Fruit fly (Drosophila melanogaster) whole organism, embryonic: ENCODE data around the gene Wee1.
A peak's percentile ranks its signal among the peaks of the same experiment; 100 is the strongest.

Experiments used
- Adf1 ChIP-seq: fragments of 200-800 bp; sonication (Bioruptor generic); IDR thresholded peaks from 2 replicates; pipeline ENCODE4 v1.3.6; 2022; ENCODE audit warnings: missing biosample characterization, missing genetic modification characterization
- B-H2 ChIP-seq: fragments of 200-800 bp; sonication (Bioruptor generic); optimal IDR thresholded peaks from 2 replicates; lab custom pipeline; 2018; ENCODE audit warnings: missing biosample characterization, mild to moderate bottlenecking, missing genetic modification characterization
- CG10543 ChIP-seq: fragments of 200-800 bp; sonication (Bioruptor generic); optimal IDR thresholded peaks from 3 replicates; lab custom pipeline; 2017; ENCODE audit warnings: missing biosample characterization, mild to moderate bottlenecking, missing genetic modification characterization, moderate library complexity
- CG11456 ChIP-seq: fragments of 200-800 bp; sonication (Bioruptor generic); IDR thresholded peaks from 3 replicates; pipeline ENCODE4 v1.3.6; 2022; ENCODE audit warnings: missing biosample characterization, missing genetic modification characterization
- CG12071 ChIP-seq: fragments of 200-800 bp; sonication (Bioruptor generic); optimal IDR thresholded peaks from 3 replicates; lab custom pipeline; 2018; ENCODE audit warnings: missing biosample characterization, mild to moderate bottlenecking, missing genetic modification characterization
- CG12155 ChIP-seq: fragments of 200-800 bp; sonication (Bioruptor generic); optimal IDR thresholded peaks from 3 replicates; lab custom pipeline; 2016; ENCODE audit warnings: missing biosample characterization, missing genetic modification characterization
- CG12299 ChIP-seq: fragments of 200-800 bp; sonication (Bioruptor generic); optimal IDR thresholded peaks from 2 replicates; lab custom pipeline; 2018; ENCODE audit warnings: missing biosample characterization, mild to moderate bottlenecking, missing genetic modification characterization
- CG13894 ChIP-seq: fragments of 200-800 bp; sonication (Bioruptor generic); optimal IDR thresholded peaks from 3 replicates; lab custom pipeline; 2018; ENCODE audit warnings: missing biosample characterization, mild to moderate bottlenecking, missing genetic modification characterization, moderate library complexity
- CG14441 ChIP-seq: fragments of 200-800 bp; sonication (Bioruptor generic); IDR thresholded peaks from 2 replicates; pipeline ENCODE4 v1.3.6; 2022; ENCODE audit warnings: missing biosample characterization, missing genetic modification characterization
- CG18599 ChIP-seq: fragments of 200-800 bp; sonication (Bioruptor generic); optimal IDR thresholded peaks from 3 replicates; lab custom pipeline; 2017; ENCODE audit warnings: missing biosample characterization, missing genetic modification characterization, mild to moderate bottlenecking, moderate library complexity, missing genetic modification reagents
- CG32532 ChIP-seq: fragments of 200-800 bp; sonication (Bioruptor generic); IDR thresholded peaks from 2 replicates; pipeline ENCODE4 v1.3.6; 2022; ENCODE audit warnings: missing biosample characterization, missing genetic modification characterization
- CG3281 ChIP-seq: fragments of 200-800 bp; sonication (Bioruptor generic); optimal IDR thresholded peaks from 3 replicates; lab custom pipeline; 2017; ENCODE audit warnings: missing biosample characterization, mild to moderate bottlenecking, missing genetic modification characterization
- CG34376 ChIP-seq: fragments of 200-800 bp; sonication (Bioruptor generic); optimal IDR thresholded peaks from 2 replicates; lab custom pipeline; 2018; ENCODE audit warnings: missing biosample characterization, mild to moderate bottlenecking, missing genetic modification characterization
- CG6254 ChIP-seq: fragments of 200-800 bp; sonication (Bioruptor generic); optimal IDR thresholded peaks from 3 replicates; lab custom pipeline; 2017; ENCODE audit warnings: mild to moderate bottlenecking, missing biosample characterization, missing genetic modification reagents, missing genetic modification characterization
- CG7357 ChIP-seq: fragments of 200-800 bp; sonication (Bioruptor generic); IDR thresholded peaks from 3 replicates; pipeline ENCODE4 v1.3.6; 2022; ENCODE audit warnings: missing biosample characterization, missing genetic modification characterization
- CG7372 ChIP-seq: fragments of 200-800 bp; sonication (Bioruptor generic); IDR thresholded peaks from 2 replicates; pipeline ENCODE4 v1.3.6; 2022; ENCODE audit warnings: missing biosample characterization, missing genetic modification characterization
- CG8290 ChIP-seq, 3 experiments: fragments of 200-800 bp; sonication (Bioruptor generic); optimal IDR thresholded peaks; 2 replicates each; lab custom pipeline; 2016 to 2019; ENCODE audit warnings: missing biosample characterization in 3 of 3, missing genetic modification characterization in 3 of 3, mild to moderate bottlenecking in 2 of 3, moderate library complexity in 1 of 3
- CG8924 ChIP-seq: fragments of 200-800 bp; optimal IDR thresholded peaks from 3 replicates; lab custom pipeline; 2019; ENCODE audit warnings: missing biosample characterization, mild to moderate bottlenecking, missing genetic modification characterization, moderate library complexity
- Camta ChIP-seq: fragments of 200-800 bp; sonication (Bioruptor generic); optimal IDR thresholded peaks from 2 replicates; lab custom pipeline; 2016; ENCODE audit warnings: missing biosample characterization, missing genetic modification characterization
- GATAe ChIP-seq: fragments of 200-800 bp; sonication (Bioruptor generic); conservative IDR thresholded peaks from 2 replicates; pipeline ENCODE4 v1.3.6; 2022; ENCODE audit warnings: missing biosample characterization, missing genetic modification characterization
- HHEX ChIP-seq: fragments of 200-800 bp; sonication (Bioruptor generic); optimal IDR thresholded peaks from 3 replicates; lab custom pipeline; 2017; ENCODE audit warnings: missing biosample characterization, mild to moderate bottlenecking, missing genetic modification characterization, missing genetic modification reagents
- HLH4C ChIP-seq: fragments of 200-800 bp; sonication (Bioruptor generic); IDR thresholded peaks from 3 replicates; pipeline ENCODE4 v1.3.6; 2022; ENCODE audit warnings: missing biosample characterization, missing genetic modification characterization; ENCODE audit not compliant: partially characterized antibody
- Hand ChIP-seq: fragments of 200-800 bp; sonication (Bioruptor generic); optimal IDR thresholded peaks from 2 replicates; lab custom pipeline; 2017; ENCODE audit warnings: mild to moderate bottlenecking, missing biosample characterization, missing genetic modification reagents, missing genetic modification characterization
- Hey ChIP-seq: fragments of 200-800 bp; sonication (Bioruptor generic); optimal IDR thresholded peaks from 3 replicates; lab custom pipeline; 2018; ENCODE audit warnings: missing biosample characterization, mild to moderate bottlenecking, missing genetic modification characterization
- HmgZ ChIP-seq: fragments of 200-800 bp; sonication (Bioruptor generic); optimal IDR thresholded peaks from 2 replicates; lab custom pipeline; 2018; ENCODE audit warnings: missing biosample characterization, mild to moderate bottlenecking, missing genetic modification characterization
- Jarid2 ChIP-seq: fragments of 200-800 bp; sonication (Bioruptor generic); optimal IDR thresholded peaks from 3 replicates; lab custom pipeline; 2017; ENCODE audit warnings: mild to moderate bottlenecking, missing biosample characterization, missing genetic modification reagents, missing genetic modification characterization
- Med ChIP-seq: fragments of 200-800 bp; sonication (Bioruptor generic); peaks from one replicate; lab custom pipeline; 2016; ENCODE audit warnings: missing biosample characterization, missing genetic modification characterization, mild to moderate bottlenecking, inconsistent platforms, moderate library complexity
- PHDP ChIP-seq: fragments of 200-800 bp; sonication (Bioruptor generic); optimal IDR thresholded peaks from 3 replicates; lab custom pipeline; 2018; ENCODE audit warnings: missing biosample characterization, mild to moderate bottlenecking, missing genetic modification characterization, moderate library complexity
- Rfx ChIP-seq: fragments of 200-800 bp; sonication (Bioruptor generic); IDR thresholded peaks from 2 replicates; pipeline ENCODE4 v1.3.6; 2022; ENCODE audit warnings: missing biosample characterization, missing genetic modification characterization
- Taf1 ChIP-seq: fragments of 200-800 bp; sonication (Bioruptor generic); IDR thresholded peaks from 2 replicates; pipeline ENCODE4 v1.3.6; 2022; ENCODE audit warnings: missing biosample characterization, missing genetic modification characterization
- Vsx1 ChIP-seq: fragments of 200-800 bp; sonication (Bioruptor generic); optimal IDR thresholded peaks from 2 replicates; lab custom pipeline; 2017; ENCODE audit warnings: missing biosample characterization, mild to moderate bottlenecking, missing genetic modification characterization, missing genetic modification reagents
- ase ChIP-seq: fragments of 200-800 bp; sonication (Bioruptor generic); IDR thresholded peaks from 3 replicates; pipeline ENCODE4 v1.3.6; 2022; ENCODE audit warnings: missing biosample characterization, missing genetic modification characterization
- chinmo ChIP-seq: fragments of 200-800 bp; sonication (Bioruptor generic); IDR thresholded peaks from 4 replicates; pipeline ENCODE4 v1.3.6; 2022; ENCODE audit warnings: missing biosample characterization, missing genetic modification characterization; ENCODE audit not compliant: partially characterized antibody
- chn ChIP-seq: fragments of 200-800 bp; sonication (Bioruptor generic); optimal IDR thresholded peaks from 2 replicates; lab custom pipeline; 2016; ENCODE audit warnings: missing biosample characterization, missing genetic modification characterization
- cwo ChIP-seq: fragments of 200-800 bp; sonication (Bioruptor generic); optimal IDR thresholded peaks from 3 replicates; lab custom pipeline; 2017; ENCODE audit warnings: missing biosample characterization, missing genetic modification characterization, mild to moderate bottlenecking, moderate library complexity, missing genetic modification reagents
- da ChIP-seq: fragments of 200-800 bp; sonication (Bioruptor generic); optimal IDR thresholded peaks from 2 replicates; lab custom pipeline; 2016; ENCODE audit warnings: missing biosample characterization, missing genetic modification characterization
- danr ChIP-seq: fragments of 200-800 bp; sonication (Bioruptor generic); IDR thresholded peaks from 2 replicates; pipeline ENCODE4 v1.3.6; 2022; ENCODE audit warnings: missing biosample characterization, missing genetic modification characterization
- exex ChIP-seq: fragments of 200-800 bp; sonication (Bioruptor generic); optimal IDR thresholded peaks from 4 replicates; lab custom pipeline; 2018; ENCODE audit warnings: missing biosample characterization, mild to moderate bottlenecking, missing genetic modification characterization, moderate library complexity
- grn ChIP-seq: fragments of 200-800 bp; sonication (Bioruptor generic); optimal IDR thresholded peaks from 3 replicates; lab custom pipeline; 2017; ENCODE audit warnings: missing biosample characterization, missing genetic modification characterization
- kah ChIP-seq: fragments of 200-800 bp; sonication (Bioruptor generic); optimal IDR thresholded peaks from 2 replicates; lab custom pipeline; 2018; ENCODE audit warnings: missing biosample characterization, mild to moderate bottlenecking, missing genetic modification characterization
- klu ChIP-seq: fragments of 200-800 bp; sonication (Bioruptor generic); IDR thresholded peaks from 2 replicates; pipeline ENCODE4 v1.3.6; 2022; ENCODE audit warnings: missing biosample characterization, missing genetic modification characterization
- lmd ChIP-seq: fragments of 200-800 bp; sonication (Bioruptor generic); IDR thresholded peaks from 2 replicates; pipeline ENCODE4 v1.3.6; 2022; ENCODE audit warnings: missing biosample characterization, missing genetic modification characterization
- mirr ChIP-seq: fragments of 200-800 bp; sonication (Bioruptor generic); optimal IDR thresholded peaks from 3 replicates; lab custom pipeline; 2018; ENCODE audit warnings: missing biosample characterization, mild to moderate bottlenecking, missing genetic modification characterization
- pan ChIP-seq, 4 experiments: fragments of >200 bp in 3 of 4; fragments of 200-800 bp in 1 of 4; sonication (Bioruptor generic) in 1 of 4; optimal IDR thresholded peaks in 3 of 4; IDR thresholded peaks in 1 of 4; 2 replicates each; pipeline versions ENCODE4 v1.3.6 to Lab custom; 2017 to 2022; ENCODE audit warnings: missing biosample characterization in 2 of 4, missing genetic modification characterization in 2 of 4, mixed read lengths in 1 of 4
- sens ChIP-seq: fragments of 200-800 bp; sonication (Bioruptor generic); peaks from one replicate; lab custom pipeline; 2016; ENCODE audit warnings: missing biosample characterization, missing genetic modification characterization
- sens-2 ChIP-seq: fragments of 200-800 bp; sonication (Bioruptor generic); IDR thresholded peaks from 2 replicates; pipeline ENCODE4 v1.3.6; 2022; ENCODE audit warnings: missing biosample characterization, missing genetic modification characterization
- sug ChIP-seq: fragments of 200-800 bp; optimal IDR thresholded peaks from 2 replicates; lab custom pipeline; 2019; ENCODE audit warnings: missing biosample characterization, mild to moderate bottlenecking, missing genetic modification characterization, moderate library complexity
- unpg ChIP-seq: fragments of 200-800 bp; sonication (Bioruptor generic); optimal IDR thresholded peaks from 3 replicates; lab custom pipeline; 2018; ENCODE audit warnings: missing biosample characterization, mild to moderate bottlenecking, missing genetic modification characterization, moderate library complexity

Gene Wee1

dm6 chr2L:6868178-6868867 is 45.6 kb downstream of the Wee1 start:
- TF ChIP-seq Adf1, result peak; percentile 29; the same call in 1 of the 2 replicates
- no peak for TF ChIP-seq HLH4C (GFP tag; lab: Robert Waterston, UW)
- peak; percentile 45 for TF ChIP-seq CG10543
- peak; percentile 68 for TF ChIP-seq sens-2 (GFP tag; lab: Robert Waterston, UW)
- TF ChIP-seq Vsx1, result peak; percentile 98
- TF ChIP-seq unpg (GFP tag; lab: Kevin White, UChicago), result peak; percentile 13
- TF ChIP-seq ase, result 0 out of 3 replicates have a peak, but pooled peaks have one; percentile 6
- TF ChIP-seq da (GFP tag; lab: Kevin White, UChicago), result no peak
- no peak for TF ChIP-seq chn
- TF ChIP-seq klu (GFP tag; lab: Robert Waterston, UW), result no peak
- TF ChIP-seq mirr (GFP tag; lab: Kevin White, UChicago), result peak; percentile 54
- TF ChIP-seq CG7357 (GFP tag; lab: Robert Waterston, UW), result no peak
- no peak for TF ChIP-seq CG8924 (tag; lab: Kevin White, UChicago)
- peak; percentile 42 for TF ChIP-seq CG3281
- peak; percentile 71 for TF ChIP-seq Hey (tag; lab: Kevin White, UChicago)
- peak; percentile 6 for TF ChIP-seq CG12071 (GFP tag; lab: Kevin White, UChicago)
- peak; percentile 23 for TF ChIP-seq HmgZ (tag; lab: Kevin White, UChicago)
- peak; percentile 35 for TF ChIP-seq B-H2 (GFP tag; lab: Kevin White, UChicago)
- TF ChIP-seq chinmo (GFP tag; lab: Robert Waterston, UW), result 0 out of 4 replicates have a peak, but pooled peaks have one; percentile 34
- peak; percentile 78 for TF ChIP-seq CG18599
- peak; percentile 38 for TF ChIP-seq cwo
- 0 out of 3 replicates have a peak, but pooled peaks have one; percentile 30 for TF ChIP-seq CG11456
- TF ChIP-seq lmd (GFP tag; lab: Robert Waterston, UW), result peak; percentile 5; the same call in 1 of the 2 replicates
- TF ChIP-seq exex (tag; lab: Kevin White, UChicago), result peak; percentile 99
- TF ChIP-seq pan (optimal IDR thresholded peaks at IDR 0.05; lab: Kevin White, UChicago), result no peak
- TF ChIP-seq pan (GFP tag; optimal IDR thresholded peaks at IDR 0.05 in 1 of 2, IDR thresholded peaks at IDR 0.05 in 1 of 2), result no peak
- no peak for TF ChIP-seq CG6254 (GFP tag; lab: Kevin White, UChicago)
- TF ChIP-seq CG32532 (GFP tag; lab: Robert Waterston, UW), result no peak
- TF ChIP-seq Hand, result peak; percentile 0
- TF ChIP-seq danr (GFP tag; lab: Robert Waterston, UW), result no peak
- TF ChIP-seq Camta, result no peak
- peak; percentile 90 for TF ChIP-seq GATAe (GFP tag; lab: Robert Waterston, UW)
- TF ChIP-seq Taf1 (GFP tag; lab: Robert Waterston, UW), result no peak
- TF ChIP-seq kah, result no peak
- peak; percentile 28 for TF ChIP-seq sens (GFP tag; lab: Kevin White, UChicago)
- TF ChIP-seq CG12155 (GFP tag; lab: Kevin White, UChicago), result no peak
- peak; percentile 28 for TF ChIP-seq PHDP (tag; lab: Kevin White, UChicago)
- TF ChIP-seq Rfx (GFP tag; lab: Robert Waterston, UW), result peak; percentile 28; the same call in 1 of the 2 replicates
- no peak; the same call in 1 of the 2 replicates for TF ChIP-seq CG14441 (GFP tag; lab: Robert Waterston, UW)
- TF ChIP-seq HHEX (GFP tag; lab: Kevin White, UChicago), result peak; percentile 35
- peak; percentile 18 for TF ChIP-seq Jarid2
- TF ChIP-seq grn, result peak; percentile 96
- TF ChIP-seq CG34376, result peak; percentile 85
- no peak for TF ChIP-seq CG7372 (GFP tag; lab: Robert Waterston, UW)
- no peak for TF ChIP-seq CG12299
- TF ChIP-seq sug (tag; lab: Kevin White, UChicago), result peak; percentile 96
- no peak for TF ChIP-seq CG8290 (GFP tag; optimal IDR thresholded peaks at IDR 0.05; lab: Kevin White, UChicago)
- TF ChIP-seq CG8290 (tag; optimal IDR thresholded peaks at IDR 0.05; lab: Kevin White, UChicago), result peak in 1 of 2 experiments; percentile 8
- peak; percentile 18 for TF ChIP-seq CG13894 (tag; lab: Kevin White, UChicago)
- peak; percentile 56 for TF ChIP-seq Med
